Worm (Caenorhabditis elegans) whole organism, L3 larva: ENCODE measurements around the gene T05C3.6.
A peak's percentile ranks its signal among the peaks of the same experiment; 100 is the strongest.

Experiments used
- mdl-1 ChIP-seq: fragments of 150-350 bp; optimal IDR thresholded peaks from 2 replicates; lab custom pipeline; 2014; ENCODE audit warnings: missing biosample characterization, missing genetic modification characterization
- pha-4 ChIP-seq: fragments of 150-350 bp; optimal IDR thresholded peaks from 2 replicates; lab custom pipeline; 2014; ENCODE audit warnings: missing biosample characterization, missing genetic modification reagents, missing genetic modification characterization
- sea-2 ChIP-seq: fragments of 150-350 bp; sonication (generic microtip); optimal IDR thresholded peaks from 4 replicates; lab custom pipeline; 2014; ENCODE audit warnings: missing biosample characterization, missing genetic modification reagents, missing genetic modification characterization

- no peak for TF ChIP-seq sea-2 (GFP tag; lab: Kevin White, UChicago)
- TF ChIP-seq mdl-1 (tag; lab: Kevin White, UChicago) = no peak
- peak; percentile 23 for TF ChIP-seq pha-4 (tag; lab: Kevin White, UChicago)
Observed at ce11 chrV:5536240-5536811, 46.1 kb downstream of the T05C3.6 start, which contains the start of the genes cox-16 and syp-2.
